Worm (Caenorhabditis elegans): Measurements from ENCODE around the gene pcyt-1.

Gene pcyt-1

ce11 chrX:7547696-7548095 is 24.5 kb upstream of the pcyt-1 start:
- TF ChIP-seq sox-4 (tag; optimal IDR thresholded peaks at IDR 0.05) = no peak
- TF ChIP-seq unc-62 (GFP tag; optimal IDR thresholded peaks at IDR 0.05) = no peak
- TF ChIP-seq nhr-20 (tag; optimal IDR thresholded peaks at IDR 0.05) = no peak
- no peak for TF ChIP-seq rnt-1 (tag; optimal IDR thresholded peaks at IDR 0.05)
- TF ChIP-seq fos-1 (tag; optimal IDR thresholded peaks at IDR 0.05) = no peak
- TF ChIP-seq mef-2 (tag; optimal IDR thresholded peaks at IDR 0.05) = no peak
- no peak for TF ChIP-seq ets-5 (GFP tag; IDR thresholded peaks at IDR 0.05)
- TF ChIP-seq lin-13 (GFP tag; optimal IDR thresholded peaks at IDR 0.05) = no peak
- TF ChIP-seq nhr-85 (tag) = no peak

DNA sequence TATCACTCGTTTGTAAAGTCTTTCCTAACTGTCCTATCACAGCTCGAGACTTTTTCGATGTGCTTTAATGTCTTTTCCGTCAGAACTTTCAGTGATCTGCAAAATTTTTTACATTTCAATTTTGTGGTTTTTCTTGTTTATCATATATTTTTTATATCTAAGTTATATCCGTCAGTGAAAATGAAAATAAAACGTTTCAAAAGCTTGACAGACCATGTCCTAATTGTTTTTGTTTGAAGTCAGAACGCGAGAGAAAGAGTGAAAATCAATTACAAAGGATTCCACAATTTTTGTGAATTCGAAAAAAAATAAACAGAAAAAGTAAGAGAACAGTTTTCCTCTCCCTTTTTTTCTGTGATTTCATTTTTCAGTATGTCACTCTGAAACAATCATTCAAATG is 24.0 kb upstream of the pcyt-1 start, which contains the start of gene F46C8.1:
Gene F46C8.1 (plus strand): TSS at position 301 of the 400 bp plus-strand sequence.
- TF ChIP-seq F16B12.6 (tag; optimal IDR thresholded peaks at IDR 0.05) (no peak), nhr-28 (tag; optimal IDR thresholded peaks at IDR 0.05) (no peak), nhr-77 (tag; optimal IDR thresholded peaks at IDR 0.05) (no peak), dpl-1 (GFP tag; optimal IDR thresholded peaks at IDR 0.05) (no peak), xbp-1 (tag; optimal IDR thresholded peaks at IDR 0.05) (no peak), unc-62 (GFP tag; optimal IDR thresholded peaks at IDR 0.05) (no peak), nhr-12 (tag; optimal IDR thresholded peaks at IDR 0.05) (no peak), lin-14 (GFP tag; optimal IDR thresholded peaks at IDR 0.05) (no peak), ztf-11 (tag; optimal IDR thresholded peaks at IDR 0.05) (no peak)

ce11 chrX:7550452-7550851 is 21.7 kb upstream of the pcyt-1 start:
- TF ChIP-seq nhr-84 (tag; optimal IDR thresholded peaks at IDR 0.05) (no peak), unc-130 (tag; optimal IDR thresholded peaks at IDR 0.05) (no peak), nhr-85 (tag) (peak; percentile 28), blmp-1 (tag; optimal IDR thresholded peaks at IDR 0.05) (peak; percentile 63), egl-27 (tag; optimal IDR thresholded peaks at IDR 0.05) (no peak), unc-30 (tag; optimal IDR thresholded peaks at IDR 0.05) (no peak), ets-5 (GFP tag; IDR thresholded peaks at IDR 0.05) (no peak), elt-3 (tag; optimal IDR thresholded peaks at IDR 0.05) (peak in 1 of 6 experiments; percentile 51), mef-2 (tag; optimal IDR thresholded peaks at IDR 0.05) (no peak), sox-4 (tag; optimal IDR thresholded peaks at IDR 0.05) (no peak), nhr-77 (tag; optimal IDR thresholded peaks at IDR 0.05) (no peak), efl-1 (optimal IDR thresholded peaks at IDR 0.05) (no peak), efl-1 (GFP tag; optimal IDR thresholded peaks at IDR 0.05 in 1 of 2) (peak in 1 of 2 experiments; percentile 90), grh-1 (GFP tag; IDR thresholded peaks at IDR 0.05) (no peak)

DNA sequence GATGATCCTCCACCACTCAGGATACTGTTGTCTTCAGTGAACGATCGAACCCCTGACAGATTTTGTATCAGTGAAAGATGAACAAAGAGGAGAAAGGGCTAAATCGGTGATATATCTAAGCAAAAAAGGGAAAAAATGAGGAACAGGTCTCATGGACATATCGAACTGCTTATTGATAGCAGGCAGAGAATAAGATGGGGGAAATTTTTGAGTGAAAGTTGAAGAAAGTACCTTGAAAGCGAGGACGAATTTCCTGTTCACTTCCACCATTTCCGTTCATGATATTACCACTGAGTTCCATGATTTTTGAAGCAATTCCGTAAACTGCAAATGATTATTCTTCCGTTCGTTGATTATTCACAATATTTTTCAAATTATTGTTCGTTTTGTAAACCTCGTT is 18.8 kb upstream of the pcyt-1 start:
- TF ChIP-seq ces-1 (GFP tag; optimal IDR thresholded peaks at IDR 0.05) = no peak
- peak; percentile 89 for TF ChIP-seq blmp-1 (tag; optimal IDR thresholded peaks at IDR 0.05)

DNA sequence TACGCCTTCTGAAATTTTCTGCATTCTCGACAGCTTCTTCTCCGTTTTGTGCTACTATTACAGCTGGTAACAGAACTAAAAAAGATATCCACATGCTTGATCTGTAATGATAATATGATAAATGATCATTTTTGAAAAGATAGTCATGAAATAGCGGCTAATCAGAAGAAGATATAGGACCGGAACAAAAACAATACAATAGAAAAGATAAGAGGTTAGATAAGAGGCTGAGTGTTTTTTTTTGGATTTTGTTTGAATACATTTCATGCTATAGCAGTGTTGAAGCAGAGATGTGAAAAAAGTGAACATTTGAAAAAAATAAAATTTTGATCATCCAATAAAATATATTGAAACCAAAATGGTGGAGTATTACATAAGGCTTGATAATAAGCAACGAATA is 17.8 kb upstream of the pcyt-1 start, which contains the start of gene F46C8.8:
Gene F46C8.8 (minus strand): TSS at position 101 of the 400 bp plus-strand sequence.
- TF ChIP-seq nhr-12 (tag; optimal IDR thresholded peaks at IDR 0.05) (no peak), nhr-85 (tag) (peak; percentile 55), rnt-1 (tag; optimal IDR thresholded peaks at IDR 0.05) (no peak), elt-3 (tag; optimal IDR thresholded peaks at IDR 0.05) (peak in 1 of 6 experiments; percentile 10)

DNA sequence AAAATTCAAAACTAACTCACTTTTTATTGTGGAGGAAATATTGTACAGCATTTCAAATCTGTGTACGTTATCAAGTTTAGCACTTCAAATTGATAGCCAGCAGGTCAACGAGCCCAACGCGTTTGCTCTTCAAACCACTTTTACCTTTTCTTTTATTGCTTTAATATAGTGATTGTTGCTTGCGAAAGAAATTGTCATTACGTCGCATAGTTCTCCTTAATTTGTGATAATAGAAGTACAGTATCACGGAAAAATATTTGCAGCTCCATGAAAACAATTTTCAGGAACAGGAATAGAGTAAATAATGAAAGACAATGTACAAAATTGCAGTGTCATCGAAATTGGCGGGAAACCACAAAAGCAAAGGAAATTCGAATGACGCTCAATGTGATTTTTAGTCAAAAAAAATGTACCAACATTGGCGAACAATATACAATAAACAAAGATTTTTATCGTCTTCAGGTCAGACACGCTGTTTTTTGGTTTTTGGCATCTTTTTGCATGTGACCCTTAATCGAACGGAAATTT is 13.2 kb upstream of the pcyt-1 start, which contains the start of the genes PDB1.1 and F08C6.5:
Gene PDB1.1 (minus strand): TSS at position 158 of the 528 bp plus-strand sequence.
Gene F08C6.5 (plus strand): TSS at position 478 of the 528 bp plus-strand sequence.
- no peak for TF ChIP-seq blmp-1 (tag; optimal IDR thresholded peaks at IDR 0.05)
- peak; percentile 43 for TF ChIP-seq elt-2 (tag; optimal IDR thresholded peaks at IDR 0.05)
- TF ChIP-seq mab-9 (GFP tag; IDR thresholded peaks at IDR 0.05) = no peak
- TF ChIP-seq nhr-77 (tag; optimal IDR thresholded peaks at IDR 0.05) = no peak
- no peak for TF ChIP-seq unc-130 (tag; optimal IDR thresholded peaks at IDR 0.05)
- no peak for TF ChIP-seq ama-1 (optimal IDR thresholded peaks at IDR 0.05)
- TF ChIP-seq lsy-2 (tag; optimal IDR thresholded peaks at IDR 0.05) = no peak

All from whole organism, L1 larva.